Worm (Caenorhabditis elegans) whole organism, early embryonic: ENCODE results near the gene lec-1.

Experiments used
- ama-1 ChIP-seq: fragments of 150-350 bp; optimal IDR thresholded peaks from 2 replicates; lab custom pipeline; 2014
- ets-7 ChIP-seq: sonication (generic microtip); optimal IDR thresholded peaks from 2 replicates; lab custom pipeline; 2016; ENCODE audit warnings: missing genotype, missing genetic modification characterization, missing compliant biosample characterization
- flt-1 ChIP-seq: fragments of 200-800 bp; sonication (Bioruptor generic); IDR thresholded peaks from 2 replicates; pipeline ENCODE4 v1.3.6; 2022; ENCODE audit warnings: missing genetic modification characterization, missing compliant biosample characterization
- hmbx-1 ChIP-seq: sonication (generic microtip); optimal IDR thresholded peaks from 2 replicates; lab custom pipeline; 2016; ENCODE audit warnings: mild to moderate bottlenecking, missing genetic modification characterization, missing compliant biosample characterization
- hmg-4 ChIP-seq: fragments of 200-800 bp; sonication (Bioruptor generic); optimal IDR thresholded peaks from 2 replicates; lab custom pipeline; 2018; ENCODE audit warnings: mild to moderate bottlenecking, missing genetic modification characterization, missing compliant biosample characterization
- pes-1 ChIP-seq: fragments of 200-800 bp; sonication (Bioruptor generic); IDR thresholded peaks from 2 replicates; pipeline ENCODE4 v1.3.6; 2022; ENCODE audit warnings: missing genetic modification reagents, missing genetic modification characterization, missing compliant biosample characterization
- sea-1 ChIP-seq: fragments of 200-800 bp; sonication (Bioruptor generic); conservative IDR thresholded peaks from 2 replicates; pipeline ENCODE4 v1.3.6; 2022; ENCODE audit warnings: missing genetic modification characterization, missing compliant biosample characterization
- tbx-11 ChIP-seq: fragments of 200-800 bp; sonication (Bioruptor generic); IDR thresholded peaks from 2 replicates; pipeline ENCODE4 v1.3.6; 2022; ENCODE audit warnings: missing genetic modification characterization, missing compliant biosample characterization
- tra-4 ChIP-seq: sonication (generic microtip); optimal IDR thresholded peaks from 2 replicates; lab custom pipeline; 2017; ENCODE audit warnings: missing genetic modification characterization, missing compliant biosample characterization

DNA sequence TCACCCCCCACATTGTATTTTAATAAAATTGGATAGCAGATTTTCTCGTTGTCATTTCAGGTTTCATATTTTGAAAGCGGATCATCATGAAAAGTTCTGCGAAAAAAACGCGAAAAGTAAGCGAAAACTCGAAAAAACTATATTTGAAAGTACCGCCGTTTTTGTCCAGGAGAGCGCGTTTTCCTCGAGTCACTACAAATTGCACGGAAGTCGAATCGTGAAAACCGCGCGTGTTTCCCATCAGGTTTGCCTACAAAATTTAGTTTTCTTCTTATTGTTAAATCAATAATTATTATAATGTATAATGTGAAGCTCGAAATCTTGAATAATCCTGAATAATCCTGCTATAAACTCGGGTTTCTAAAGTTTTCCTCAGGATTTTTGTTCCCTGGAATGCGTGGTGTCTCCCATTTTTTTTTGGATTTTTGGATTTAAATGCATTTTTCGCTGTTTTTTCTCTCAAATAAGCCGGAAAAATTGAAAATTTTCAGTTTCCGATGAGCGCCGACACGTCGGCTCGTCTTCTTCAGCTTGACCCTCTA, 4.4 kb downstream of the lec-1 start, which contains the start of gene btf-1:
- TF ChIP-seq ama-1 (lab: Kevin White, UChicago) (peak; percentile 23), pes-1 (GFP tag; lab: Robert Waterston, UW) (peak; percentile 41; the same call in 1 of the 2 replicates), hmbx-1 (tag; lab: Kevin White, UChicago) (no peak), ets-7 (no peak), hmg-4 (no peak), sea-1 (GFP tag; lab: Robert Waterston, UW) (no peak), flt-1 (GFP tag; lab: Robert Waterston, UW) (no peak), tra-4 (tag; lab: Kevin White, UChicago) (peak; percentile 32), tbx-11 (GFP tag; lab: Robert Waterston, UW) (0 out of 2 replicates have a peak, but pooled peaks have one; percentile 18)
